Fruit fly (Drosophila melanogaster): Measurements from ENCODE around the gene gny.

- TF ChIP-seq ttk (optimal IDR thresholded peaks at IDR 0.05) (no peak), psq (optimal IDR thresholded peaks at IDR 0.05) (no peak), h (optimal IDR thresholded peaks at IDR 0.05) (no peak), Sin3A (optimal IDR thresholded peaks at IDR 0.05) (no peak), insv (optimal IDR thresholded peaks at IDR 0.05) (no peak)
These were observed 48.6 kb downstream of the gny start, which contains the start of gene CG5188 for dm6 chr2L:10428528-10428927.
